Worm (Caenorhabditis elegans) whole organism, L1 larva: ENCODE results near the gene fbxa-189.
A peak's percentile ranks its signal among the peaks of the same experiment; 100 is the strongest.

Experiments used
- F16B12.6 ChIP-seq: fragments of 150-350 bp; optimal IDR thresholded peaks from 2 replicates; lab custom pipeline; 2014; ENCODE audit warnings: missing biosample characterization, missing genetic modification characterization
- Y116A8C.19 ChIP-seq: sonication (generic microtip); optimal IDR thresholded peaks from 2 replicates; lab custom pipeline; 2016; ENCODE audit warnings: missing compliant biosample characterization, missing genetic modification characterization, borderline replicate concordance
- ceh-8 ChIP-seq: fragments of 200-800 bp; sonication (Bioruptor generic); optimal IDR thresholded peaks from 2 replicates; lab custom pipeline; 2018; ENCODE audit warnings: mild to moderate bottlenecking, missing genetic modification characterization, moderate library complexity, missing compliant biosample characterization
- ceh-90 ChIP-seq: sonication (generic microtip); optimal IDR thresholded peaks from 2 replicates; lab custom pipeline; 2016; ENCODE audit warnings: missing genetic modification characterization, missing compliant biosample characterization
- efl-1 ChIP-seq, 4 experiments: fragments of 150-350 bp; optimal IDR thresholded peaks in 3 of 4; peaks in 1 of 4; 1 replicate in 1 of 4; 2 replicates in 3 of 4; lab custom pipeline; 2014; ENCODE audit warnings: missing biosample characterization in 2 of 4, missing genetic modification characterization in 2 of 4, missing genetic modification reagents in 2 of 4
- efl-3 ChIP-seq: fragments of 200-800 bp; sonication (Bioruptor generic); optimal IDR thresholded peaks from 2 replicates; lab custom pipeline; 2018; ENCODE audit warnings: mild to moderate bottlenecking, missing genetic modification characterization, missing compliant biosample characterization
- jun-1 ChIP-seq: fragments of 150-350 bp; optimal IDR thresholded peaks from 2 replicates; lab custom pipeline; 2014; ENCODE audit warnings: missing biosample characterization, missing genetic modification reagents, missing genetic modification characterization
- nhr-12 ChIP-seq: sonication (generic microtip); optimal IDR thresholded peaks from 2 replicates; lab custom pipeline; 2017; ENCODE audit warnings: missing biosample characterization, missing genetic modification characterization
- nhr-28 ChIP-seq: fragments of 150-350 bp; optimal IDR thresholded peaks from 2 replicates; lab custom pipeline; 2014; ENCODE audit warnings: missing biosample characterization, missing genetic modification characterization
- sox-4 ChIP-seq: sonication (generic microtip); optimal IDR thresholded peaks from 2 replicates; lab custom pipeline; 2016; ENCODE audit warnings: missing genetic modification characterization, missing compliant biosample characterization
- sptf-1 ChIP-seq: fragments of 150-350 bp; optimal IDR thresholded peaks from 2 replicates; lab custom pipeline; 2014; ENCODE audit warnings: missing biosample characterization, missing genetic modification characterization
- sup-37 ChIP-seq: fragments of 200-800 bp; sonication (Bioruptor generic); optimal IDR thresholded peaks from 2 replicates; lab custom pipeline; 2018; ENCODE audit warnings: mild to moderate bottlenecking, missing genetic modification characterization, missing compliant biosample characterization
- unc-130 ChIP-seq: fragments of 150-350 bp; optimal IDR thresholded peaks from 2 replicates; lab custom pipeline; 2017; ENCODE audit warnings: missing biosample characterization, missing genetic modification characterization, inconsistent platforms

Gene fbxa-189

DNA sequence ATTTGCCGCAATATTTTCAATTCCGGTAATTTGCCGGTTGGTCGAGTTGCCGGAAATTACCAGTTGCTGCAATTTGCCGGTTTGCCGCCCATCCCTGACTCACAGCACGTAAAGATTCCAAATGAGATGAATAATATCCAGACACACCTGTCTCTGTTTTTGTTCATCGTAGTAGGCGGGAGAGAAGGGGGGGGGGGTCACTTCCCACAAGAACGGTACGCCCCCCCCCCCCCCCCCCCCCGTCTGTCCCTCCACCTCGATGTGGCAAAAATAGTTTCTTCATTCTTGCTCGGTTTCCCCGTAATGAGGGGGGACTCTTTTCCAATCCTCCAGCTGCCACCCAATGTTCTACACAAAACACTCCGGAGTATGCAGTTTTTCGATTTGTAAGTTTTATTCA is 32.1 kb downstream of the fbxa-189 start, which contains the start of gene fbxb-7:
fbxb-7 (plus strand) TSS at position 267 of the 400 bp plus-strand sequence.
- TF ChIP-seq ceh-8 = peak; percentile 23
- TF ChIP-seq sup-37 (GFP tag; lab: Kevin White, UChicago) = no peak
- no peak for TF ChIP-seq sox-4 (tag; lab: Kevin White, UChicago)

ce11 chrV:17379932-17380331 is 34.9 kb downstream of the fbxa-189 start, which contains the start of gene Y20C6A.4:
Gene Y20C6A.4 (plus strand): TSS chrV:17380232.
- TF ChIP-seq ceh-90 (tag; lab: Kevin White, UChicago) (no peak), nhr-12 (tag; lab: Kevin White, UChicago) (no peak), sup-37 (GFP tag; lab: Kevin White, UChicago) (no peak), Y116A8C.19 (tag; lab: Kevin White, UChicago) (no peak), nhr-28 (no peak), jun-1 (tag; lab: Kevin White, UChicago) (no peak), ceh-8 (no peak), F16B12.6 (tag; lab: Kevin White, UChicago) (no peak), unc-130 (tag; lab: Kevin White, UChicago) (no peak)

DNA sequence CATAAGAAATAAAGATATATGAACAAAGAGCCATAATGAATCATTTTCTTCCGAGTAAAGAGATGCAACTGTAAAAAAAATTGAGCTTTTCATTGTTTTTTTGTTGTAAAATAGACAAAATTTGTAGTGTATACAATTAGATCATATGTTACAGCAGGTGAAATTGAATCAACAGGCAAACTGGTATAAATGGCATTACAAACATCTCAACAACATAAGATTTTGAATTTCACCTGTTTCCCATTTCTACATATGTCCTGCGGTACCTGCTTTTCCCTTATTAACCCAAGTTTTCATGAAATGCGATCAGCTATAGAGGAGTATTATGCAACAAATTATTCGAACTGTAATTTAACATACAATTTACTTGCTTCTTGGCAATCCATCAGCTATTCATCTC is 50.4 kb downstream of the fbxa-189 start, which contains the start of gene srh-120:
srh-120 (plus strand) TSS at position 301 of the 400 bp plus-strand sequence.
- TF ChIP-seq efl-1 (optimal IDR thresholded peaks at IDR 0.05; lab: Kevin White, UChicago) = no peak
- TF ChIP-seq efl-1 (GFP tag; optimal IDR thresholded peaks at IDR 0.05 in 1 of 2; lab: Kevin White, UChicago) = peak in 1 of 2 experiments; percentile 39
- no peak for TF ChIP-seq sptf-1 (tag; lab: Kevin White, UChicago)
- TF ChIP-seq efl-3 (GFP tag; lab: Kevin White, UChicago) = no peak
